Worm (Caenorhabditis elegans) whole organism, L4/young adult: ENCODE results near the gene srx-28.

Experiments used
- W03F9.2 ChIP-seq: fragments of 150-350 bp; optimal IDR thresholded peaks from 2 replicates; lab custom pipeline; 2014; ENCODE audit warnings: missing biosample characterization, missing genetic modification characterization
- dao-5 ChIP-seq: sonication (generic microtip); optimal IDR thresholded peaks from 2 replicates; lab custom pipeline; 2016; ENCODE audit warnings: missing genotype, missing genetic modification characterization, moderate library complexity, missing compliant biosample characterization
- him-1 ChIP-seq: sonication (generic microtip); optimal IDR thresholded peaks from 2 replicates; lab custom pipeline; 2016; ENCODE audit warnings: missing genotype, missing genetic modification reagents, missing genetic modification characterization, missing compliant biosample characterization

DNA sequence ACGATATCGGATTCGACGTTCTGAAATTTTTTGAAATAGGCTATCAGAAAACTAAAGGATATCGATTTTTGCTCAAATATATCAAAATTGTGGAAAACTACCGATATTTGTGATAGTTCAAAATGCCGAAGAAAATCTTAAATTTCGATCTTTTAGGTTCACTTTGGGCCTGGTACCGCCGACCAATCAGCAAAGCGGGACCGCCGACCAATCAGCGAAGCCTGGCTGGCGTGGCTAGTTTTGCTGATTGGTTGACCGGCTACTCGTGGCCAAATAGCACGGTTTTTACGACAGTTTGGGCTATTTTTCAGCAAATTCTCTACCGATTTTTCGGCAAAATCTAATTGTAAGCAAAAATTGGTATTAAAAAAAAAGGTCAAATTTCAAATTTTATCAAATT lies 46.9 kb downstream of the srx-28 start:
- no peak for TF ChIP-seq W03F9.2 (tag; lab: Kevin White, UChicago)
- no peak for TF ChIP-seq dao-5
- TF ChIP-seq him-1 = no peak
